Worm (Caenorhabditis elegans): ENCODE measurements around the gene H20E11.2.

DNA sequence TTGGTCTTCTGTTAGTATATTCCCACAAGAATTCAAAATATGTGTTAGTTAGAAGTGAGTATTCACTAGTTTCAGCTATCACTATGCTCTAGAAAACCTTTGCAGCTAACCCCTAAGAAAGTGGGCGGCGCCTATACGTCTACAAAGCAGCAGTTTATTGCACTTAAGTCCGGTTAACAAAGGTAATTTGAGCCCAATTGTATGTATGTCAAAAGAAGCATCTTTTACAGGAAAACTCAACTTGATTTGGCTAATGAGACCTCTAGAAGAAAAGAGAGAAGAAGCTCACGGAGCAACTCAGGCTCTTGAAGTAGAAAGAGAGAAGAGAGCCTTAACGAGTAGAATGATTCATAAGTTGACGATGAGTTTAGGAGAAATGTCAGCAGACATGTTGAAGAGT lies 25.1 kb downstream of the H20E11.2 start:
- TF ChIP-seq W03F9.2 (tag; optimal IDR thresholded peaks at IDR 0.05), result no peak
- no peak for TF ChIP-seq him-1 (tag; optimal IDR thresholded peaks at IDR 0.05)

All from whole organism, L4/young adult.